Worm (Caenorhabditis elegans): ENCODE results near the gene F47C12.6.

F47C12.6 gene

DNA sequence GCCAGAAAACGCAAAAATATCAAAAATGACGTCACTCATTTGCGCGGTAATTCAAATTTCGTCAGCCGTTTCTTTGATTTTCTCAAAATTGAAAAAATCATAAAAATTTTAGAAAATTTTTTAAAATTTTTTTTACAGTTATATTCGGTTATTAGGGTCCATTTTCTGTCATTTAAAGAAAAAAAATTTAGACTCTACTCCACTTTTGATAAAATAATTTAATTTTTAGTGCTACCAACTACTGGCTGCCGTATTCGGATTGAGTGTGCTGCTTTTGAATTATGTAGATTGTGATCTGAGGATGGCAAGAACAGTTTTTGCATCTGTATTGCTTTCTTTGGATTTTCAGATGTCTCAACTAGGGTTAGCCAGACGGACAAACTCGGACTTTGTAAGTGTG lies 30.6 kb downstream of the F47C12.6 start, which contains the start of gene Y46C8AM.1:
Y46C8AM.1 (plus strand) TSS at position 301 of the 400 bp plus-strand sequence.
- TF ChIP-seq lim-7 (GFP tag; IDR thresholded peaks at IDR 0.05) (no peak), ceh-28 (tag; optimal IDR thresholded peaks at IDR 0.05) (no peak), F26F4.8 (GFP tag; conservative IDR thresholded peaks at IDR 0.05) (no peak), hif-1 (tag; optimal IDR thresholded peaks at IDR 0.05) (no peak), mdl-1 (tag; optimal IDR thresholded peaks at IDR 0.05) (no peak), ctbp-1 (GFP tag; IDR thresholded peaks at IDR 0.05) (no peak), arid-1 (GFP tag; conservative IDR thresholded peaks at IDR 0.05) (no peak), jun-1 (tag; optimal IDR thresholded peaks at IDR 0.05) (no peak), mxl-3 (GFP tag; optimal IDR thresholded peaks at IDR 0.05) (no peak), daf-19 (GFP tag; conservative IDR thresholded peaks at IDR 0.05) (no peak), daf-8 (GFP tag; IDR thresholded peaks at IDR 0.05) (no peak), egl-27 (tag; optimal IDR thresholded peaks at IDR 0.05) (no peak), F44E2.7 (GFP tag; IDR thresholded peaks at IDR 0.05) (no peak), R02D3.7 (tag; optimal IDR thresholded peaks at IDR 0.05) (no peak), lir-3 (tag; optimal IDR thresholded peaks at IDR 0.05) (no peak), spr-3 (GFP tag; optimal IDR thresholded peaks at IDR 0.05) (no peak)

DNA sequence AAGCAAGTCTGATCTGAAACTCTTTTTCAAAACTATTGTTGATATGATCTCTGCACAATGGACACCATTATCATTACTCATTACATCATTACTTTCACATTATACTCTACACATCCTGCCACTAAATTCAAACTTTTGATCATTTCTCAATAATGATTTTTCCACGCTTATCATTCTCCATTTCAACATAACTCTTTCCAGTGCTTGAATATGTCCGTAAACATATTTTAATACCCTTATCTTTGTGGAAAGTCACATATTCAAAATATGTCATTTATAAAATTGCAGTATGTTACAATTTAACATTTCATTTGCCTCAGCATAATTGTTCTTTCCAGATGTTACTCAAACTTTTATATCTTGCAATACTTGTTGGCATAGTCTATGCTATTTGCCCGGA lies 32.8 kb downstream of the F47C12.6 start, which contains the start of gene clec-75:
clec-75 (plus strand) TSS at position 339 of the 400 bp plus-strand sequence.
- TF ChIP-seq cey-2 (tag; optimal IDR thresholded peaks at IDR 0.05; ENCODE audit: borderline replicate concordance, insufficient read depth): no peak
- no peak for TF ChIP-seq T20F7.1 (GFP tag; optimal IDR thresholded peaks at IDR 0.05)
- peak; percentile 29; the same call in 1 of the 2 replicates for TF ChIP-seq dmd-6 (GFP tag; IDR thresholded peaks at IDR 0.05)
- TF ChIP-seq pqm-1 (tag; optimal IDR thresholded peaks at IDR 0.05): peak; percentile 73
- no peak for TF ChIP-seq daf-16 (GFP tag; optimal IDR thresholded peaks at IDR 0.05)
- TF ChIP-seq daf-16 (tag; optimal IDR thresholded peaks at IDR 0.05): peak; percentile 67
- no peak for TF ChIP-seq daf-8 (GFP tag; IDR thresholded peaks at IDR 0.05)
- no peak for TF ChIP-seq aly-2 (tag; optimal IDR thresholded peaks at IDR 0.05)
- peak; percentile 43 for TF ChIP-seq nhr-28 (tag; optimal IDR thresholded peaks at IDR 0.05)
- TF ChIP-seq ztf-11 (tag; optimal IDR thresholded peaks at IDR 0.05): no peak
- no peak for TF ChIP-seq ceh-32 (tag; optimal IDR thresholded peaks at IDR 0.05; ENCODE audit: poor library complexity)

DNA sequence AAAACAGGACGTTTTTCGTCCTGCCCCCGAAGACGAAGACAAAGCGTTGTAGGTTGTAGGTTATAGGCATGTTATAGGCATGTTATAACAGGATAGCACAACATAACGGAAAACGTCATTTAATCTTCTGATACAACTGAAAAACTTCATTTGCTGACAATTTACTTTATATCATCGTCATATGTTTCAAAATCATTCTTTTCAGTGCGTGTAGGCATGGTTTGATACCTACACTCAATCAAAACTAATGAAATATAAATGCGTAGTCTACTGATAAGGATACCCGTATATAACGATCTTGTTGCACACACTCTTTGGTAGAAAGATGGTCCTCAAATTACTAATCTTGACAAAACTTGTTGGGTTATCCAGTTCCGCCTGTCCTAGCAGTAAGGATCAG lies 36.5 kb downstream of the F47C12.6 start, which contains the start of gene clec-74:
clec-74 (plus strand) TSS at position 301 of the 400 bp plus-strand sequence.
- TF ChIP-seq ZK546.5 (tag; optimal IDR thresholded peaks at IDR 0.05) (no peak), ceh-28 (tag; optimal IDR thresholded peaks at IDR 0.05) (no peak), unc-62 (GFP tag; optimal IDR thresholded peaks at IDR 0.05 in 1 of 2) (no peak), unc-62 (tag; optimal IDR thresholded peaks at IDR 0.05) (no peak), spr-3 (GFP tag; optimal IDR thresholded peaks at IDR 0.05) (no peak)

- no peak for TF ChIP-seq egl-27 (tag; optimal IDR thresholded peaks at IDR 0.05)
- no peak for TF ChIP-seq F26F4.8 (GFP tag; conservative IDR thresholded peaks at IDR 0.05)
- no peak for TF ChIP-seq ceh-62 (tag; optimal IDR thresholded peaks at IDR 0.05)
- no peak for TF ChIP-seq lim-7 (GFP tag; IDR thresholded peaks at IDR 0.05)
- no peak for TF ChIP-seq madf-5 (GFP tag; IDR thresholded peaks at IDR 0.05)
- no peak for TF ChIP-seq hlh-11 (tag; optimal IDR thresholded peaks at IDR 0.05)
- no peak for TF ChIP-seq tra-1 (GFP tag; IDR thresholded peaks at IDR 0.05)
- no peak for TF ChIP-seq sdz-12 (GFP tag; optimal IDR thresholded peaks at IDR 0.05)
- no peak for TF ChIP-seq daf-8 (GFP tag; IDR thresholded peaks at IDR 0.05)
- no peak for TF ChIP-seq nhr-48 (tag; optimal IDR thresholded peaks at IDR 0.05)
- no peak for TF ChIP-seq mxl-3 (GFP tag; optimal IDR thresholded peaks at IDR 0.05)
- TF ChIP-seq F49E8.2 (tag; optimal IDR thresholded peaks at IDR 0.05; ENCODE audit: borderline replicate concordance): no peak
- TF ChIP-seq Y105C5A.15 (GFP tag; IDR thresholded peaks at IDR 0.05): no peak
Observed at ce11 chrIV:3956095-3956494, 37.1 kb downstream of the F47C12.6 start, which contains the start of gene clec-73. Gene clec-73 (minus strand): TSS chrIV:3956195.
